Fruit fly (Drosophila melanogaster): ENCODE results near the gene ema.

The ema gene

DNA sequence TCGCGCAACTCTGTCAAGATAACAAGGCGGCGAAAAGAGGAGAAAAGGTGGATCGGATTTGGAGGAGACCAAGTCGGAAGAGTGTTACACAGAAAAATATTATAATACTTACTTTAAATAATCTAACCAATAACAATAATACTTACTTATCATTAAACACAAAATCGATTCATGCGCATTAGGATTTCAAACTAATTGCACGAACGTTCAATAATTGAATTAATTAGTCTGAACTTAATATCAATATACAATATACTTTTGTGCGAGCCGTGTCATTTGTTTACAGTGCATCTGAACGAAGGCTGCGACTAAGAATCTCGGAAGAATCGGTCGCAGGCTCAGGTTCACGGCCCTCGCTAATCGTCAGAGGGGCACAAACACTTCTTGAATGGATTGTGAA lies 46.0 kb downstream of the ema start:
- TF ChIP-seq Crg-1 (GFP tag; optimal IDR thresholded peaks at IDR 0.05) = no peak
- no peak for TF ChIP-seq CG33017 (tag; optimal IDR thresholded peaks at IDR 0.05)
- no peak for TF ChIP-seq pad (GFP tag; optimal IDR thresholded peaks at IDR 0.05)
- TF ChIP-seq CG1620 (GFP tag; optimal IDR thresholded peaks at IDR 0.05) = no peak
- no peak for TF ChIP-seq Mnt (GFP tag; optimal IDR thresholded peaks at IDR 0.05)
- TF ChIP-seq bab1 (GFP tag; optimal IDR thresholded peaks at IDR 0.05) = no peak
- TF ChIP-seq Clk (GFP tag; optimal IDR thresholded peaks at IDR 0.05) = no peak
- no peak for TF ChIP-seq cnc (optimal IDR thresholded peaks at IDR 0.05)
- no peak for TF ChIP-seq tj (GFP tag; optimal IDR thresholded peaks at IDR 0.05)
- no peak for TF ChIP-seq CG14711 (tag; optimal IDR thresholded peaks at IDR 0.05)
- no peak for TF ChIP-seq ovo (GFP tag; optimal IDR thresholded peaks at IDR 0.05)
- TF ChIP-seq kay (GFP tag; ENCODE audit: borderline replicate concordance) = no peak
- no peak for TF ChIP-seq CG5204 (GFP tag; optimal IDR thresholded peaks at IDR 0.05)
- TF ChIP-seq Hr96 (GFP tag; optimal IDR thresholded peaks at IDR 0.05) = no peak
- no peak for TF ChIP-seq CG12768 (GFP tag; optimal IDR thresholded peaks at IDR 0.05)
- TF ChIP-seq CG7101 (tag; optimal IDR thresholded peaks at IDR 0.05) = no peak
- TF ChIP-seq cic (GFP tag; optimal IDR thresholded peaks at IDR 0.05) = no peak
- TF ChIP-seq CG7045 (GFP tag; optimal IDR thresholded peaks at IDR 0.05) = no peak

DNA sequence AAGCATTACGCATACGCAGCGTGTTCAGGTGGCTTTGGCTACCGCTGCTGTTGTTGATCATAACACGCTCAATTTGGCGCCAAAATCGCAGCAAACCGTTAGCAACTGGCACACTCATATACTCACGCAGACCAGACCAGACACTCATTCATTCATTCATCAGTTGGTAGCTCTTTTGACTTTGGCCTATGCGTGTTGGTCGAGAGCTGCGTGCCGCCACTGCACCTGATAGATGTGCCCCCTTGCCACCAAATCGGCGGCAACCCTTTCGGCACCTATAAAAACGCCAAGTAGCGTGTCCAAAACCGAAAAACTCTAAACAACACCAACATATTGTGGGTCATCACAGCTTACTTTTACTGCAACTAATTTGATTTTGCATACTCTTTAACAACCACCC lies 46.9 kb downstream of the ema start:
- TF ChIP-seq Crg-1 (GFP tag; optimal IDR thresholded peaks at IDR 0.05) (no peak), CG7101 (tag; optimal IDR thresholded peaks at IDR 0.05) (no peak), CG7045 (GFP tag; optimal IDR thresholded peaks at IDR 0.05) (no peak), Hr96 (GFP tag; optimal IDR thresholded peaks at IDR 0.05) (no peak), Mnt (GFP tag; optimal IDR thresholded peaks at IDR 0.05) (no peak), CG11617 (GFP tag; optimal IDR thresholded peaks at IDR 0.05) (no peak), bab1 (GFP tag; optimal IDR thresholded peaks at IDR 0.05) (no peak)

DNA sequence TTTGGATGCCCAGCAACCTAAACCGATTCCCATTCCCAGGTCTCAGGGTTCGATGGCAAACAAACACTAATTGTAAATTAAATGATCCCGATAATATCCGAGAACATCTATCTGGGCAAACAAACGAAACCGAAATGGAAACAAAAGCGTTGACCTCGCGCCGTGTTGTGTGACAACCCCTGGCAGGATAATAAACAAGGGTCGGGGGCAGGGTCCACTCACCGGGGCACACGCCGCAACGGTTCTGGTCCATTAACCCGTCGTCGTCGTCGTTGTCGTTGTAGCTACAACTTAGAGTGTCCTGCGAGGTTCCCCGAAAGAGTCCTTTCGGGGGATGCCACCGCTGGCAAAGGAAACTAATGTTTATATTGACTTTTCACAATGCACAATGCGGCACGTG lies 52.3 kb downstream of the ema start:
- TF ChIP-seq CG7101 (tag; optimal IDR thresholded peaks at IDR 0.05) (no peak), bab1 (GFP tag; optimal IDR thresholded peaks at IDR 0.05) (no peak), Mnt (GFP tag; optimal IDR thresholded peaks at IDR 0.05) (no peak), Hr96 (GFP tag; optimal IDR thresholded peaks at IDR 0.05) (no peak), CG7045 (GFP tag; optimal IDR thresholded peaks at IDR 0.05) (no peak), pad (GFP tag; optimal IDR thresholded peaks at IDR 0.05) (no peak), CG5204 (GFP tag; optimal IDR thresholded peaks at IDR 0.05) (no peak), ovo (GFP tag; optimal IDR thresholded peaks at IDR 0.05) (no peak), CG14711 (tag; optimal IDR thresholded peaks at IDR 0.05) (no peak), Clk (GFP tag; optimal IDR thresholded peaks at IDR 0.05) (no peak), CG33017 (tag; optimal IDR thresholded peaks at IDR 0.05) (no peak), cnc (optimal IDR thresholded peaks at IDR 0.05) (no peak), CG12768 (GFP tag; optimal IDR thresholded peaks at IDR 0.05) (no peak), CG11617 (GFP tag; optimal IDR thresholded peaks at IDR 0.05) (no peak), CG1620 (GFP tag; optimal IDR thresholded peaks at IDR 0.05) (no peak), tj (GFP tag; optimal IDR thresholded peaks at IDR 0.05) (no peak), toe (GFP tag; optimal IDR thresholded peaks at IDR 0.05) (no peak)

DNA sequence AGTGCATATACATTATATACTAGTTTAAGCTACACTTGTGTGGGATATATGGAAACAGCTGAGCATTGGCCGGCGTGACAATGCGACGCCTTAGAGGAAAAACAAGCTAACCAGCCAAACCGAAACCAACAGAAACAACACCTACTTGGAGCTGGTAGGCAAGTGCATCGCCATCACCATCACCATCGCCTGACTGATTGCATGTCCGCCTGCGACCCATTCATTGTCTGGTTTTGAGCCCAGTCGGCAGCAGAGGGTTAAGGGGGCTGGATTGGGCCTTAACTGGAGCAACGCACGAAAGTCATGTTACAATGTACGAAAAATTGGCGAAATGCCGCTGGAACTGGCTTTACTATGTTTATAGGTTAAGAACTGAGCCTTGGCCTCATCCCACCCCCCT lies 54.4 kb downstream of the ema start:
- TF ChIP-seq CG11617 (GFP tag; optimal IDR thresholded peaks at IDR 0.05) (no peak), CG5204 (GFP tag; optimal IDR thresholded peaks at IDR 0.05) (no peak), kay (GFP tag; ENCODE audit: borderline replicate concordance) (no peak), Crg-1 (GFP tag; optimal IDR thresholded peaks at IDR 0.05) (no peak), cic (GFP tag; optimal IDR thresholded peaks at IDR 0.05) (no peak), CG1620 (GFP tag; optimal IDR thresholded peaks at IDR 0.05) (no peak), tj (GFP tag; optimal IDR thresholded peaks at IDR 0.05) (no peak), bab1 (GFP tag; optimal IDR thresholded peaks at IDR 0.05) (no peak), CG33017 (tag; optimal IDR thresholded peaks at IDR 0.05) (no peak), ovo (GFP tag; optimal IDR thresholded peaks at IDR 0.05) (no peak), CG7101 (tag; optimal IDR thresholded peaks at IDR 0.05) (no peak), pad (GFP tag; optimal IDR thresholded peaks at IDR 0.05) (no peak), CG14711 (tag; optimal IDR thresholded peaks at IDR 0.05) (no peak), Mnt (GFP tag; optimal IDR thresholded peaks at IDR 0.05) (no peak), toe (GFP tag; optimal IDR thresholded peaks at IDR 0.05) (no peak), CG12768 (GFP tag; optimal IDR thresholded peaks at IDR 0.05) (no peak), Hr96 (GFP tag; optimal IDR thresholded peaks at IDR 0.05) (no peak), cnc (optimal IDR thresholded peaks at IDR 0.05) (no peak), Clk (GFP tag; optimal IDR thresholded peaks at IDR 0.05) (no peak)

Data from whole organism, adult.